Worm (Caenorhabditis elegans) whole organism, young adult: ENCODE measurements around the gene ram-5.

Source experiments
- T07F8.4 ChIP-seq: sonication (generic microtip); optimal IDR thresholded peaks from 2 replicates; lab custom pipeline; 2016; ENCODE audit warnings: mild to moderate bottlenecking, missing genetic modification characterization, moderate library complexity, missing compliant biosample characterization
- ceh-40 ChIP-seq: fragments of 200-800 bp; sonication (Bioruptor generic); IDR thresholded peaks from 2 replicates; pipeline ENCODE4 v1.3.6; 2022; ENCODE audit warnings: missing genetic modification characterization, missing compliant biosample characterization
- him-1 ChIP-seq: sonication (generic microtip); optimal IDR thresholded peaks from 2 replicates; lab custom pipeline; 2016; ENCODE audit warnings: missing genotype, missing genetic modification reagents, missing genetic modification characterization, missing compliant biosample characterization
- lin-40 ChIP-seq: sonication (generic microtip); optimal IDR thresholded peaks from 2 replicates; lab custom pipeline; 2016; ENCODE audit warnings: missing genetic modification characterization, mild to moderate bottlenecking, missing compliant biosample characterization, missing genotype, missing genetic modification reagents
- madf-3 ChIP-seq: fragments of 200-800 bp; sonication (Bioruptor generic); IDR thresholded peaks from 2 replicates; pipeline ENCODE4 v1.3.6; 2022; ENCODE audit warnings: missing genetic modification reagents, missing genetic modification characterization, missing compliant biosample characterization
- nhr-90 ChIP-seq: sonication (generic microtip); optimal IDR thresholded peaks from 2 replicates; lab custom pipeline; 2016; ENCODE audit warnings: missing genotype, mild to moderate bottlenecking, missing genetic modification characterization, missing compliant biosample characterization

- no peak for TF ChIP-seq lin-40 (tag; lab: Kevin White, UChicago)
- TF ChIP-seq T07F8.4 (tag; lab: Kevin White, UChicago), result no peak
- TF ChIP-seq him-1 (tag; lab: Kevin White, UChicago), result no peak
- no peak for TF ChIP-seq ceh-40 (GFP tag; lab: Robert Waterston, UW)
- no peak for TF ChIP-seq nhr-90 (tag; lab: Kevin White, UChicago)
- TF ChIP-seq madf-3 (GFP tag; lab: Robert Waterston, UW), result no peak
These were observed 46.0 kb upstream of the ram-5 start, which contains the start of gene M163.1 for ce11 chrX:14503800-14504550.
